Worm (Caenorhabditis elegans): Measurements from ENCODE around the gene sru-26.
"Not testable (repeated sequence)": the region's sequence is repeated elsewhere in the genome, so short reads cannot be mapped to it uniquely, and the experiment has no call there.

The sru-26 gene

DNA sequence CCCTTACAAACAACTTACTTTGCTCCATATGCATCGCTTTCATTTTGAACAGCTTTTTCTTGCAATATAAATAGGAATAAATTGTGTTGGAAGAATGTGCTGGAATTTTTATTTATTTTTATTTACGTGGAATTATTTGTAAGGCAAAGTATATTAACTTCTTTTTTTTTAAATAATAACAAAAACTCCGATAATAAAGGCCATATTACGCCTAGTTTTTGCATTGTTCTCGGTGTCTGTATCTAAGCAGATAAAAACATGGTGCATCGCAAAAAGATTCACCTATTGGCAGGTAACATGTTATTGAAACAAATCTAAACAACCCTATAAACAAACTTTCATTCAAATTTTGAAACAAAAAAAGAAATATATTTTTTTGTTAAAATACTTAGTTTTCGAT, 23.9 kb upstream of the sru-26 start, which contains the start of gene C25G4.8:
C25G4.8 (minus strand) TSS at position 101 of the 400 bp plus-strand sequence.
- TF ChIP-seq cog-1 (tag; optimal IDR thresholded peaks at IDR 0.05) = no peak
- no peak for TF ChIP-seq ztf-23 (GFP tag; IDR thresholded peaks at IDR 0.05)
- TF ChIP-seq ref-1 (GFP tag; conservative IDR thresholded peaks at IDR 0.05) = no peak
- no peak for TF ChIP-seq med-1 (GFP tag; optimal IDR thresholded peaks at IDR 0.05; ENCODE audit: insufficient read depth)
- TF ChIP-seq flt-1 (GFP tag; IDR thresholded peaks at IDR 0.05) = no peak
- TF ChIP-seq klf-2 (GFP tag; conservative IDR thresholded peaks at IDR 0.05) = no peak
- no peak for TF ChIP-seq tab-1 (GFP tag; IDR thresholded peaks at IDR 0.05)
- TF ChIP-seq ztf-29 (GFP tag; IDR thresholded peaks at IDR 0.05) = no peak
- TF ChIP-seq T22C8.4 (GFP tag; IDR thresholded peaks at IDR 0.05) = no peak

DNA sequence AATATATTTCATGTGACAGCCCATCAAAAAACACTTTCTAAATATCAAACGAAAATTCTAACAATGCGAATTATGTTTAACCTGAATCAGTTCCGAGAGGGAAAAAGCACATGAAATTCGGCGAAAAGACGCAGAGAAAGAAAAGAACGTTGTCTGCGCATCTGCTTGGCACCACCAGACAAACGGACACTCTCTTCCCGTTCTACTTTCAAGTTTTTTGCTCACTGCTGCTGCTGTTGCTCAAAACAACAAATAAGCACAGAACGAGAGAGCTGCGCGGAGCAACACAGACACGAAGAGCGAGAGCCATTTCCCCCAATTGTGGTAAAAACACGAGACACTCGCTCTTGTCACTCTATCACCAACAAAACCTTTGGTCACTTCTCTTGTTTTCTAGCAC, 22.5 kb upstream of the sru-26 start:
- TF ChIP-seq med-1 (GFP tag; optimal IDR thresholded peaks at IDR 0.05; ENCODE audit: insufficient read depth) = no peak
- no peak for TF ChIP-seq cog-1 (tag; optimal IDR thresholded peaks at IDR 0.05)
- no peak for TF ChIP-seq T22C8.4 (GFP tag; IDR thresholded peaks at IDR 0.05)
- TF ChIP-seq flt-1 (GFP tag; IDR thresholded peaks at IDR 0.05) = no peak
- no peak for TF ChIP-seq klf-2 (GFP tag; conservative IDR thresholded peaks at IDR 0.05)
- no peak for TF ChIP-seq tab-1 (GFP tag; IDR thresholded peaks at IDR 0.05)
- no peak for TF ChIP-seq ztf-23 (GFP tag; IDR thresholded peaks at IDR 0.05)
- no peak for TF ChIP-seq ztf-29 (GFP tag; IDR thresholded peaks at IDR 0.05)
- TF ChIP-seq ref-1 (GFP tag; conservative IDR thresholded peaks at IDR 0.05) = no peak

DNA sequence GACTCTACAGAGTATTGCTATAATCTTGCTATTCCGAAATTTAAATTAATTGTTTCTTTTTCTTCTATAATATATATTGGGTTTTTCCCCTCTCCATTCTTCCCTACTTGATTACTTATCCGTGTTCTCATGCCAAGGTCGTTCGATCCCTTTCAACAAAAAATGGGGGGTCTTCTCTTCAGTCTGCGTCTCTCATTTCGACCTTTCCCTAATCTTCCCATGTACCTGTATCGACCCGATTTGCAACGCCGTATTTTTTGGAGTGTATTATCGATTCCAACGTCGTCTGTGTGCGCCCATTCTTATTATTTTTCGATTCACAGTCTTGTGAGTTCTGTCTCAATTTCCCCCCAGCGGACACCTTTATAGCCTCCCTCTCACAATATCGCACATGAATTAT, 19.5 kb upstream of the sru-26 start:
- TF ChIP-seq T22C8.4 (GFP tag; IDR thresholded peaks at IDR 0.05) = no peak
- no peak for TF ChIP-seq flt-1 (GFP tag; IDR thresholded peaks at IDR 0.05)
- no peak for TF ChIP-seq klf-2 (GFP tag; conservative IDR thresholded peaks at IDR 0.05)
- TF ChIP-seq ztf-23 (GFP tag; IDR thresholded peaks at IDR 0.05) = no peak
- no peak for TF ChIP-seq tab-1 (GFP tag; IDR thresholded peaks at IDR 0.05)
- no peak for TF ChIP-seq cog-1 (tag; optimal IDR thresholded peaks at IDR 0.05)
- TF ChIP-seq ref-1 (GFP tag; conservative IDR thresholded peaks at IDR 0.05) = no peak
- TF ChIP-seq med-1 (GFP tag; optimal IDR thresholded peaks at IDR 0.05; ENCODE audit: insufficient read depth) = no peak
- no peak for TF ChIP-seq ztf-29 (GFP tag; IDR thresholded peaks at IDR 0.05)

DNA sequence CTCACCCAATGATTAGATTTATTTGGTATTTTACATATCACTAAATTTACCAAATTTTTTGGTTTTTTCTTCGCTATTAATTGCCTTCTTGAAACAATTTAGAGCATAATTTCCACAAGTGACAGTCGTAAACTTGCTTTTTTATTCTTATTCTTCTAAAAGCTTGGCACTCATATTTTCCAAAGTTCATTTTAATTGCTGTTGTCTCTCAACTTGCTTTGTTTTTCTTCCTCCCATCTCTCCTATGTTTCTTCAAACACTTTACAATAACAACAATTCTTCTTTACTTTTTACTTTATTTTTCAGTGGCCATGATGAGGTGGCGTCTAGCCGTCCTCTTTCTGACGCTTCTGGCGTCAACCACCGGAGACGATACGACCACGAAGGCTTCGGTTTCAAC, 18.9 kb upstream of the sru-26 start, which contains the start of gene igdb-2:
igdb-2 (plus strand) TSS at position 301 of the 400 bp plus-strand sequence.
- no peak for TF ChIP-seq T22C8.4 (GFP tag; IDR thresholded peaks at IDR 0.05)
- no peak for TF ChIP-seq med-1 (GFP tag; optimal IDR thresholded peaks at IDR 0.05; ENCODE audit: insufficient read depth)
- no peak for TF ChIP-seq klf-2 (GFP tag; conservative IDR thresholded peaks at IDR 0.05)

DNA sequence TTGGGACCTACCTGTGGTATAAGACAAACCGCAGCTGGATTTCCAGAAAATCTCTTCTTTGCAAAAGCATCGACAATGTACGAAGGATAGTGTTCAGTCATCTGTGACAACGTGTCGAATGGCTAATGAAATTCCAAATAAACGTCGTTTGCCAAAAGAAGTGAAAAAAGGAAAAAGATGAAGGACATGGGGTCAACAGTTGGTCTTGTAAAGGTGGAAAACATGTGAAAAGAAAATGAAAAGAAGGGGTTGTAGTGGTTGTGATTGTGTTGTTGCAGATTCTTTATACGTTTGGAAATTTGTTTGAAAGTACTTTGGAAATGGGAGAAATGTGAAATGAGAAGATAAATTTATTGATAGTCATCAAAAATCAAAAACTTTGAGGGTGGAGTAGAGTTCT, 10.4 kb upstream of the sru-26 start, which contains the start of gene T04A11.1:
T04A11.1 (minus strand) TSS at position 101 of the 400 bp plus-strand sequence.
- not testable (repeated sequence) for TF ChIP-seq klf-2 (GFP tag; conservative IDR thresholded peaks at IDR 0.05); flt-1 (GFP tag; IDR thresholded peaks at IDR 0.05); ref-1 (GFP tag; conservative IDR thresholded peaks at IDR 0.05)

DNA sequence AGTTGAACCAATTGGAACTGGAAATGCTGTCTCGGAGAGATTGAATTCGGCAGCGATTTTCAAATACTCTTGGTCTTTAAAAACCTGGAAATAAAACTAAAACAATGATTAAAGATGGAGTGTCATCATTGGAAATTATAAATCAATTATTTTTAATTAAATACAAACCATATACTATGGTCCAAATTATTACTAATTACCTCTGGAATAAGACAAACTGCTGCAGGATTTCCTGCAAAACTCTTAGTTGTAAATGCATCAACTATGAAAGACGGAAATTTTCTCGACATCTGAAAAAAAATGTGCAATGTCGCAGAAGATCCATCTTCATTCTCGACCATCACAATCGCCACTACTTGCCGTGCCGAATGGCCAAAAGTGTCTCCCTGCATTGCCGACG, 8.6 kb upstream of the sru-26 start, which contains the start of gene igdb-1:
igdb-1 (plus strand) TSS at position 301 of the 400 bp plus-strand sequence.
- not testable (repeated sequence) for TF ChIP-seq flt-1 (GFP tag; IDR thresholded peaks at IDR 0.05); cog-1 (tag; optimal IDR thresholded peaks at IDR 0.05); klf-2 (GFP tag; conservative IDR thresholded peaks at IDR 0.05)

- TF ChIP-seq klf-2 (GFP tag; conservative IDR thresholded peaks at IDR 0.05); ztf-29 (GFP tag; IDR thresholded peaks at IDR 0.05); cog-1 (tag; optimal IDR thresholded peaks at IDR 0.05): not testable (repeated sequence)
Observed at ce11 chrIV:12484479-12484878, 2.8 kb upstream of the sru-26 start, which contains the start of gene T04A11.4. TSS of gene T04A11.4 (minus strand) at chrIV:12484579.

ce11 chrIV:12490491-12490890, 3.2 kb downstream of the sru-26 start, which contains the start of gene him-6:
TSS of gene him-6 (plus strand) at chrIV:12490791.
- TF ChIP-seq med-1 (GFP tag; optimal IDR thresholded peaks at IDR 0.05; ENCODE audit: insufficient read depth) = no peak

- TF ChIP-seq T22C8.4 (GFP tag; IDR thresholded peaks at IDR 0.05) (no peak), ztf-23 (GFP tag; IDR thresholded peaks at IDR 0.05) (no peak)
Observed at ce11 chrIV:12495196-12495595, 7.9 kb downstream of the sru-26 start, which contains the start of gene sru-20. TSS of gene sru-20 (plus strand) at chrIV:12495496.

- TF ChIP-seq tab-1 (GFP tag; IDR thresholded peaks at IDR 0.05) (no peak), cog-1 (tag; optimal IDR thresholded peaks at IDR 0.05) (no peak), klf-2 (GFP tag; conservative IDR thresholded peaks at IDR 0.05) (no peak), T22C8.4 (GFP tag; IDR thresholded peaks at IDR 0.05) (no peak), med-1 (GFP tag; optimal IDR thresholded peaks at IDR 0.05; ENCODE audit: insufficient read depth) (no peak), ref-1 (GFP tag; conservative IDR thresholded peaks at IDR 0.05) (no peak), ztf-23 (GFP tag; IDR thresholded peaks at IDR 0.05) (no peak), flt-1 (GFP tag; IDR thresholded peaks at IDR 0.05) (no peak), ztf-29 (GFP tag; IDR thresholded peaks at IDR 0.05) (no peak)
Observed at ce11 chrIV:12498238-12498637, 10.9 kb downstream of the sru-26 start, which contains the start of gene sru-19. TSS of gene sru-19 (plus strand) at chrIV:12498538.

- no peak for TF ChIP-seq klf-2 (GFP tag; conservative IDR thresholded peaks at IDR 0.05)
- TF ChIP-seq cog-1 (tag; optimal IDR thresholded peaks at IDR 0.05) = no peak
- no peak for TF ChIP-seq tab-1 (GFP tag; IDR thresholded peaks at IDR 0.05)
- TF ChIP-seq med-1 (GFP tag; optimal IDR thresholded peaks at IDR 0.05; ENCODE audit: insufficient read depth) = no peak
- TF ChIP-seq ztf-29 (GFP tag; IDR thresholded peaks at IDR 0.05) = no peak
- no peak for TF ChIP-seq flt-1 (GFP tag; IDR thresholded peaks at IDR 0.05)
- no peak for TF ChIP-seq T22C8.4 (GFP tag; IDR thresholded peaks at IDR 0.05)
- no peak for TF ChIP-seq ref-1 (GFP tag; conservative IDR thresholded peaks at IDR 0.05)
- no peak for TF ChIP-seq ztf-23 (GFP tag; IDR thresholded peaks at IDR 0.05)
Observed at ce11 chrIV:12501956-12502355, 14.7 kb downstream of the sru-26 start, which contains the start of gene sru-18. TSS of gene sru-18 (plus strand) at chrIV:12502256.

Measured in whole organism, midembryonic.